Fruit fly (Drosophila melanogaster) whole organism, embryonic: ENCODE data around the gene CG32483.

Experiments used
- Atf3 ChIP-seq: fragments of 200-800 bp; sonication (Bioruptor generic); optimal IDR thresholded peaks from 3 replicates; lab custom pipeline; 2016; ENCODE audit warnings: missing biosample characterization, missing genetic modification characterization
- Bgb ChIP-seq: fragments of 200-800 bp; sonication (Bioruptor generic); IDR thresholded peaks from 2 replicates; pipeline ENCODE4 v1.3.6; 2022; ENCODE audit warnings: missing biosample characterization, missing genetic modification characterization; ENCODE audit not compliant: partially characterized antibody
- BtbVII ChIP-seq: fragments of 200-800 bp; sonication (Bioruptor generic); optimal IDR thresholded peaks from 3 replicates; lab custom pipeline; 2017; ENCODE audit warnings: missing biosample characterization, mild to moderate bottlenecking, missing genetic modification characterization
- CG10462 ChIP-seq: fragments of 200-800 bp; sonication (Bioruptor generic); optimal IDR thresholded peaks from 2 replicates; lab custom pipeline; 2016; ENCODE audit warnings: missing biosample characterization, missing genetic modification characterization
- CG10959 ChIP-seq: fragments of 200-800 bp; sonication (Bioruptor generic); IDR thresholded peaks from 2 replicates; pipeline ENCODE4 v1.3.6; 2022; ENCODE audit warnings: missing biosample characterization, missing genetic modification characterization
- CG1233 ChIP-seq: fragments of 200-800 bp; sonication (Bioruptor generic); optimal IDR thresholded peaks from 4 replicates; lab custom pipeline; 2018; ENCODE audit warnings: missing biosample characterization, mild to moderate bottlenecking, missing genetic modification characterization
- CG12659 ChIP-seq: fragments of 200-800 bp; sonication (Bioruptor generic); optimal IDR thresholded peaks from 3 replicates; lab custom pipeline; 2017; ENCODE audit warnings: mild to moderate bottlenecking, missing biosample characterization, missing genetic modification reagents, missing genetic modification characterization
- CG13296 ChIP-seq: fragments of 200-800 bp; sonication (Bioruptor generic); optimal IDR thresholded peaks from 3 replicates; lab custom pipeline; 2018; ENCODE audit warnings: missing biosample characterization, mild to moderate bottlenecking, missing genetic modification characterization
- CG15479 ChIP-seq: fragments of 200-800 bp; sonication (Bioruptor generic); optimal IDR thresholded peaks from 3 replicates; lab custom pipeline; 2019; ENCODE audit warnings: missing biosample characterization, mild to moderate bottlenecking, missing genetic modification characterization, moderate library complexity
- CG16863 ChIP-seq: fragments of 200-800 bp; sonication (Bioruptor generic); optimal IDR thresholded peaks from 3 replicates; lab custom pipeline; 2016; ENCODE audit warnings: missing biosample characterization, missing genetic modification characterization
- CG17359 ChIP-seq: fragments of 200-800 bp; sonication (Bioruptor generic); optimal IDR thresholded peaks from 3 replicates; lab custom pipeline; 2018; ENCODE audit warnings: missing biosample characterization, mild to moderate bottlenecking, missing genetic modification characterization, moderate library complexity
- CG17385 ChIP-seq: fragments of 200-800 bp; sonication (Bioruptor generic); optimal IDR thresholded peaks from 3 replicates; lab custom pipeline; 2018; ENCODE audit warnings: missing biosample characterization, mild to moderate bottlenecking, missing genetic modification characterization
- CG17912 ChIP-seq: fragments of 200-800 bp; sonication (Bioruptor generic); optimal IDR thresholded peaks from 2 replicates; lab custom pipeline; 2018; ENCODE audit warnings: missing biosample characterization, mild to moderate bottlenecking, missing genetic modification characterization
- CG3065 ChIP-seq: fragments of 200-800 bp; sonication (Bioruptor generic); optimal IDR thresholded peaks from 2 replicates; lab custom pipeline; 2016; ENCODE audit warnings: missing biosample characterization, missing genetic modification characterization
- CG4404 ChIP-seq: fragments of 200-800 bp; sonication (Bioruptor generic); IDR thresholded peaks from 2 replicates; pipeline ENCODE4 v1.3.6; 2022; ENCODE audit warnings: missing biosample characterization, missing genetic modification characterization
- CG6689 ChIP-seq: fragments of 200-800 bp; sonication (Bioruptor generic); IDR thresholded peaks from 2 replicates; pipeline ENCODE4 v1.3.6; 2022; ENCODE audit warnings: missing biosample characterization, missing genetic modification characterization
- CG6854 ChIP-seq: fragments of 200-800 bp; sonication (Bioruptor generic); optimal IDR thresholded peaks from 3 replicates; lab custom pipeline; 2017; ENCODE audit warnings: missing biosample characterization, mild to moderate bottlenecking, missing genetic modification characterization
- CG7357 ChIP-seq: fragments of 200-800 bp; sonication (Bioruptor generic); IDR thresholded peaks from 3 replicates; pipeline ENCODE4 v1.3.6; 2022; ENCODE audit warnings: missing biosample characterization, missing genetic modification characterization
- CG7745 ChIP-seq: fragments of 200-800 bp; sonication (Bioruptor generic); optimal IDR thresholded peaks from 2 replicates; lab custom pipeline; 2018; ENCODE audit warnings: missing biosample characterization, mild to moderate bottlenecking, missing genetic modification characterization, moderate library complexity
- CG8281 ChIP-seq: fragments of 200-800 bp; sonication (Bioruptor generic); optimal IDR thresholded peaks from 2 replicates; lab custom pipeline; 2018; ENCODE audit warnings: missing biosample characterization, mild to moderate bottlenecking, missing genetic modification characterization, moderate library complexity
- CG8290 ChIP-seq, 3 experiments: fragments of 200-800 bp; sonication (Bioruptor generic); optimal IDR thresholded peaks; 2 replicates each; lab custom pipeline; 2016 to 2019; ENCODE audit warnings: missing biosample characterization in 3 of 3, missing genetic modification characterization in 3 of 3, mild to moderate bottlenecking in 2 of 3, moderate library complexity in 1 of 3
- CG8388 ChIP-seq: fragments of 200-800 bp; sonication (Bioruptor generic); optimal IDR thresholded peaks from 2 replicates; lab custom pipeline; 2019; ENCODE audit warnings: missing biosample characterization, mild to moderate bottlenecking, missing genetic modification characterization, moderate library complexity
- CG8924 ChIP-seq: fragments of 200-800 bp; optimal IDR thresholded peaks from 3 replicates; lab custom pipeline; 2019; ENCODE audit warnings: missing biosample characterization, mild to moderate bottlenecking, missing genetic modification characterization, moderate library complexity
- Eip74EF ChIP-seq, 2 experiments: fragments of 200-800 bp in 1 of 2; fragments of >200 bp in 1 of 2; sonication (Bioruptor generic) in 1 of 2; optimal IDR thresholded peaks; 2 replicates each; lab custom pipeline; 2017 to 2019; ENCODE audit warnings: missing biosample characterization in 2 of 2, missing genetic modification characterization in 2 of 2, mild to moderate bottlenecking in 1 of 2, moderate library complexity in 1 of 2
- NK7.1 ChIP-seq: fragments of 200-800 bp; sonication (Bioruptor generic); optimal IDR thresholded peaks from 3 replicates; lab custom pipeline; 2016; ENCODE audit warnings: missing biosample characterization, missing genetic modification characterization
- Ptx1 ChIP-seq: fragments of 200-800 bp; sonication (Bioruptor generic); IDR thresholded peaks from 2 replicates; pipeline ENCODE4 v1.3.6; 2022; ENCODE audit warnings: missing biosample characterization, missing genetic modification characterization
- Sin3A ChIP-seq: fragments of >200 bp; optimal IDR thresholded peaks from 2 replicates; lab custom pipeline; 2018
- Vsx1 ChIP-seq: fragments of 200-800 bp; sonication (Bioruptor generic); optimal IDR thresholded peaks from 2 replicates; lab custom pipeline; 2017; ENCODE audit warnings: missing biosample characterization, mild to moderate bottlenecking, missing genetic modification characterization, missing genetic modification reagents
- ash1 ChIP-seq: fragments of 200-800 bp; sonication (Bioruptor generic); optimal IDR thresholded peaks from 2 replicates; lab custom pipeline; 2018; ENCODE audit warnings: missing biosample characterization, mild to moderate bottlenecking, missing genetic modification characterization
- chm ChIP-seq: fragments of 200-800 bp; sonication (Bioruptor generic); IDR thresholded peaks from 2 replicates; pipeline ENCODE4 v1.3.6; 2022; ENCODE audit warnings: missing biosample characterization, missing genetic modification characterization
- ci ChIP-seq: fragments of 200-800 bp; sonication (Bioruptor generic); IDR thresholded peaks from 3 replicates; pipeline ENCODE4 v1.3.6; 2022; ENCODE audit warnings: missing biosample characterization, missing genetic modification characterization
- crp ChIP-seq, 2 experiments: fragments of 200-800 bp; sonication (Bioruptor generic); optimal IDR thresholded peaks; 2 replicates in 1 of 2; 3 replicates in 1 of 2; lab custom pipeline; 2017; ENCODE audit warnings: missing biosample characterization in 2 of 2, missing genetic modification characterization in 2 of 2, mild to moderate bottlenecking in 1 of 2, moderate library complexity in 1 of 2
- cwo ChIP-seq: fragments of 200-800 bp; sonication (Bioruptor generic); optimal IDR thresholded peaks from 3 replicates; lab custom pipeline; 2017; ENCODE audit warnings: missing biosample characterization, missing genetic modification characterization, mild to moderate bottlenecking, moderate library complexity, missing genetic modification reagents
- emc ChIP-seq: fragments of 200-800 bp; sonication (Bioruptor generic); optimal IDR thresholded peaks from 2 replicates; lab custom pipeline; 2016; ENCODE audit warnings: missing biosample characterization, missing genetic modification characterization
- ewg ChIP-seq: fragments of 200-800 bp; sonication (Bioruptor generic); optimal IDR thresholded peaks from 3 replicates; lab custom pipeline; 2017; ENCODE audit warnings: mild to moderate bottlenecking, missing biosample characterization, missing genetic modification reagents, missing genetic modification characterization
- eyg ChIP-seq: fragments of 200-800 bp; sonication (Bioruptor generic); optimal IDR thresholded peaks from 3 replicates; lab custom pipeline; 2016; ENCODE audit warnings: missing biosample characterization, missing genetic modification characterization
- gfzf ChIP-seq: fragments of 200-800 bp; sonication (Bioruptor generic); optimal IDR thresholded peaks from 2 replicates; lab custom pipeline; 2016; ENCODE audit warnings: missing biosample characterization, mild to moderate bottlenecking, missing genetic modification characterization, moderate library complexity
- ind ChIP-seq: fragments of 200-800 bp; sonication (Bioruptor generic); optimal IDR thresholded peaks from 3 replicates; lab custom pipeline; 2016; ENCODE audit warnings: missing biosample characterization, missing genetic modification characterization
- inv ChIP-seq: fragments of 200-800 bp; sonication (Bioruptor generic); IDR thresholded peaks from 2 replicates; pipeline ENCODE4 v1.3.6; 2022; ENCODE audit warnings: missing biosample characterization, missing genetic modification characterization; ENCODE audit not compliant: partially characterized antibody
- kni ChIP-seq: fragments of 200-800 bp; sonication (Bioruptor generic); optimal IDR thresholded peaks from 3 replicates; lab custom pipeline; 2017; ENCODE audit warnings: mild to moderate bottlenecking, missing biosample characterization, missing genetic modification reagents, missing genetic modification characterization
- lola ChIP-seq, 3 experiments: fragments of >200 bp in 2 of 3; fragments of 200-800 bp in 1 of 3; sonication (Bioruptor generic) in 1 of 3; optimal IDR thresholded peaks; 2 replicates each; lab custom pipeline; 2017 to 2019; ENCODE audit warnings: missing biosample characterization in 3 of 3, missing genetic modification characterization in 3 of 3, mild to moderate bottlenecking in 1 of 3, moderate library complexity in 1 of 3
- nerfin-2 ChIP-seq: fragments of 200-800 bp; sonication (Bioruptor generic); IDR thresholded peaks from 2 replicates; pipeline ENCODE4 v1.3.6; 2022; ENCODE audit warnings: missing biosample characterization, missing genetic modification characterization; ENCODE audit not compliant: partially characterized antibody
- phol ChIP-seq: fragments of 200-800 bp; sonication (Bioruptor generic); optimal IDR thresholded peaks from 3 replicates; lab custom pipeline; 2018; ENCODE audit warnings: missing biosample characterization, mild to moderate bottlenecking, missing genetic modification characterization, moderate library complexity
- pros ChIP-seq: fragments of 200-800 bp; sonication (Bioruptor generic); optimal IDR thresholded peaks from 3 replicates; lab custom pipeline; 2019; ENCODE audit warnings: missing biosample characterization, mild to moderate bottlenecking, missing genetic modification characterization, moderate library complexity
- repo ChIP-seq: fragments of 200-800 bp; sonication (Bioruptor generic); optimal IDR thresholded peaks from 2 replicates; lab custom pipeline; 2016; ENCODE audit warnings: missing biosample characterization, missing genetic modification characterization
- sisA ChIP-seq: fragments of 200-800 bp; sonication (Bioruptor generic); IDR thresholded peaks from 2 replicates; pipeline ENCODE4 v1.3.6; 2022; ENCODE audit warnings: missing biosample characterization, missing genetic modification characterization
- slbo ChIP-seq: fragments of 200-800 bp; sonication (Bioruptor generic); IDR thresholded peaks from 2 replicates; pipeline ENCODE4 v1.3.6; 2022; ENCODE audit warnings: missing biosample characterization, missing genetic modification characterization
- sna ChIP-seq: fragments of 200-800 bp; sonication (Bioruptor generic); IDR thresholded peaks from 2 replicates; pipeline ENCODE4 v1.3.6; 2022; ENCODE audit warnings: missing biosample characterization, missing genetic modification characterization; ENCODE audit not compliant: partially characterized antibody
- unpg ChIP-seq: fragments of 200-800 bp; sonication (Bioruptor generic); optimal IDR thresholded peaks from 3 replicates; lab custom pipeline; 2018; ENCODE audit warnings: missing biosample characterization, mild to moderate bottlenecking, missing genetic modification characterization, moderate library complexity
- zfh1 ChIP-seq: fragments of 200-800 bp; sonication (Bioruptor generic); IDR thresholded peaks from 3 replicates; pipeline ENCODE4 v1.3.6; 2022; ENCODE audit warnings: missing biosample characterization, missing genetic modification characterization

The CG32483 gene

DNA sequence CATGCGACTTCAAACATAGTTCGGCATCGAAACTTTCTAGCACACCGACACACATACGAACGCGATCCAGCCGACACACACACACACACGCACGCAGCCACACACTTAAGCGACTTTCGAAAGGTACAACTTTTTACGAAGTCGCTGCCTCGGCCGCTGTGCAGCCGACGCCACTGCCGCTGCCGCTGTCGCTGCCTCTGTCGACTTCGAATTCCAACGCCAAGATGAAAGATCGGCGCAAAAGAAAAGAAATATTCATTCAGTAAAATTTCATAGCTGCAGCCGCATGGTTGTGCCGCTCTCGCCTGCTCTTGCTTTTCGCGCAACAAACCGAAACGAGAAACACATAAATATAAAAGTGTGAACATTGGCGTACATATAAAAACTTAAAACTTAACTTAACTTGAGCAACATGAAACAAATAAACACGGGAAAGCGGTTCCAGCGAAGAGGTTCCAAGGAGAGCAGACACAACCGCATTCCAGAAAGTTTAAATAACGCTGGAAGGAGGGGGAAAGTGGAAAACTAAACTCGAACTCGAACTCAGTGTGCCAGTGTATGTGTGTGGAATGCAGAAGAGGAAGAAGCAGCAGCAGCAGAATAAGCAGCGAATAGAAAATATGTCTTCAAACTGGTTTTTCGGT, 50.3 kb downstream of the CG32483 start (continued):
- peak; percentile 45 for TF ChIP-seq repo
- no peak for TF ChIP-seq ewg
- no peak for TF ChIP-seq CG8290 (GFP tag; optimal IDR thresholded peaks at IDR 0.05; lab: Kevin White, UChicago)
- peak in 1 of 2 experiments; percentile 28 for TF ChIP-seq CG8290 (tag; optimal IDR thresholded peaks at IDR 0.05; lab: Kevin White, UChicago)
- TF ChIP-seq CG16863 = no peak
- no peak for TF ChIP-seq CG3065 (GFP tag; lab: Kevin White, UChicago)
- no peak for TF ChIP-seq CG6854
- TF ChIP-seq CG10959 = no peak
- TF ChIP-seq sisA (GFP tag; lab: Robert Waterston, UW) = no peak
- TF ChIP-seq CG7745 = no peak
- TF ChIP-seq zfh1 (GFP tag; lab: Robert Waterston, UW) = 0 out of 3 replicates have a peak, but pooled peaks have one; percentile 16
- TF ChIP-seq CG13296 (GFP tag; lab: Kevin White, UChicago) = no peak
- no peak for TF ChIP-seq lola (GFP tag; optimal IDR thresholded peaks at IDR 0.05; lab: Kevin White, UChicago)
- no peak for TF ChIP-seq Atf3
- no peak for TF ChIP-seq Bgb (GFP tag; lab: Robert Waterston, UW)
- TF ChIP-seq CG12659 (GFP tag; lab: Kevin White, UChicago) = no peak
- TF ChIP-seq chm (GFP tag; lab: Robert Waterston, UW) = peak; percentile 82
- no peak for TF ChIP-seq CG7357 (GFP tag; lab: Robert Waterston, UW)
- TF ChIP-seq CG17385 = peak; percentile 90
- TF ChIP-seq CG17359 = peak; percentile 18
- TF ChIP-seq CG4404 (GFP tag; lab: Robert Waterston, UW) = no peak
- TF ChIP-seq ind (GFP tag; lab: Kevin White, UChicago) = no peak
- TF ChIP-seq phol = no peak
- TF ChIP-seq sna (GFP tag; lab: Robert Waterston, UW) = no peak
- no peak for TF ChIP-seq cwo
- no peak for TF ChIP-seq unpg (GFP tag; lab: Kevin White, UChicago)
- TF ChIP-seq slbo (GFP tag; lab: Robert Waterston, UW) = no peak
- no peak for TF ChIP-seq emc (GFP tag; lab: Kevin White, UChicago)
- TF ChIP-seq inv (GFP tag; lab: Robert Waterston, UW) = no peak
- peak; percentile 51 for TF ChIP-seq BtbVII
- TF ChIP-seq CG1233 (GFP tag; lab: Kevin White, UChicago) = no peak
- no peak for TF ChIP-seq CG6689 (GFP tag; lab: Robert Waterston, UW)
- peak; percentile 20 for TF ChIP-seq CG8924
- peak; percentile 21 for TF ChIP-seq eyg (GFP tag; lab: Kevin White, UChicago)
- peak; percentile 48; the same call in 1 of the 3 replicates for TF ChIP-seq ci (GFP tag; lab: Robert Waterston, UW)
- TF ChIP-seq Vsx1 (GFP tag; lab: Kevin White, UChicago) = peak; percentile 35
- no peak for TF ChIP-seq CG15479
- TF ChIP-seq nerfin-2 (GFP tag; lab: Robert Waterston, UW) = no peak
- no peak for TF ChIP-seq NK7.1

DNA sequence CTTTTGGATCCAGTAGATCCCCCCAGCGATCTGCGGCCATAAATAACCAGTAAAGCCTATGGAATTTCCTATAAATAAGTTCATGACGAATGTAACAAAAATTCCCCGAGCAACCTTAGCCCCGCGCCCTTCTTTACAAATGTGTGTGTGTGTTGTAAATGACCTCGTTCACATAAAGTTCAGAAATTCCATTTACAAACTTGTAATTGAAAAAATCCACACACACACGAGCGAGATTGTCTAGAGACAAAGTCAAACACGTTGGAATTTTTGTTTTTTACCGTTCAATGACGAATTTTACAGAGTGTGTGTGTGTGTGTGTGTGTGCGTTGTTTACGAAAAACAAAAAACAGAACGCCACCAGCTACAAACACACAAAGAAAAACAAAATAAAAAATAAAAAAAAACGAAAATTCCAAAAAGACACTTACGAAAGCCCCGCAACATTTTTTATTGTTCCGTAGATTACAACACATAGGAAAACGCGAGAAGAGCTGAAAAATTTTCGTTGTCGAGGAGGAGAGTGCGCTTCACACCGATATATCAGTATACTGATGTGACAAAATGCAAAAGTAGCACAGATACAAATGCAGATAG, 51.0 kb downstream of the CG32483 start:
- TF ChIP-seq ind (GFP tag; lab: Kevin White, UChicago) (no peak), CG8388 (GFP tag; lab: Kevin White, UChicago) (no peak), kni (no peak), CG17912 (no peak), gfzf (GFP tag; lab: Kevin White, UChicago) (no peak), ash1 (GFP tag; lab: Kevin White, UChicago) (no peak), Ptx1 (GFP tag; lab: Robert Waterston, UW) (no peak), CG10462 (GFP tag; lab: Kevin White, UChicago) (no peak), Eip74EF (GFP tag; optimal IDR thresholded peaks at IDR 0.05; lab: Kevin White, UChicago) (peak in 1 of 2 experiments; percentile 51), Sin3A (lab: Kevin White, UChicago) (no peak), pros (no peak), crp (GFP tag; optimal IDR thresholded peaks at IDR 0.05; lab: Kevin White, UChicago) (no peak), CG8281 (tag; lab: Kevin White, UChicago) (no peak)
